Worm (Caenorhabditis elegans): Measurements from ENCODE around the gene W02A2.5.
A peak's percentile ranks its signal among the peaks of the same experiment; 100 is the strongest.

The W02A2.5 gene

DNA sequence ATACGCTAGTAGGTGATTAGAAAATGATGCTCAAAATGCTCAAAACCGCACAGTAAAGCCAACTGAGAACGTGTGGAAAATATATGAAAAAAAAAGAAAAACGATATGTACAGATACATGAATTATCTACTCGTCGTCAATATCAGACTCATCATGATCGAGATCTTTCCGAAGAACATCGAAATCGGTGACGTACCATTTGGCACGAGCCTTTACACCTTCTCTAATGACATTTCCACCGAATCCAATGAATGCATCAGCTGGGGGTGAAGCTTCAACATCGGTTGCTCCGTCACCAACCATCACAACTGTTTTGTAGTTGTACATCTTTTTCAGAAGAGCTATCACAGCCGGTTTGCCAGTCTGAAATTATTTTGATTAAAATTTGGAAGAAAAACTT is 46.6 kb downstream of the W02A2.5 start (continued):
- peak; percentile 33; the same call in 1 of the 2 replicates for TF ChIP-seq nhr-42 (GFP tag; IDR thresholded peaks at IDR 0.05)
- no peak for TF ChIP-seq lim-7 (GFP tag; IDR thresholded peaks at IDR 0.05)
- TF ChIP-seq lin-38 (GFP tag; IDR thresholded peaks at IDR 0.05): no peak
- no peak for TF ChIP-seq nhr-25 (tag; optimal IDR thresholded peaks at IDR 0.05; ENCODE audit: borderline replicate concordance, insufficient read depth)
- peak; percentile 34 for TF ChIP-seq duxl-1 (tag; optimal IDR thresholded peaks at IDR 0.05; ENCODE audit: poor library complexity)
- no peak for TF ChIP-seq aha-1 (tag)
- no peak for TF ChIP-seq ceh-44 (GFP tag; IDR thresholded peaks at IDR 0.05)
- no peak for TF ChIP-seq F37D6.2 (tag; optimal IDR thresholded peaks at IDR 0.05)
- TF ChIP-seq T26A8.4 (GFP tag; IDR thresholded peaks at IDR 0.05): no peak
- no peak for TF ChIP-seq daf-16 (GFP tag; optimal IDR thresholded peaks at IDR 0.05)
- TF ChIP-seq daf-16 (tag; optimal IDR thresholded peaks at IDR 0.05): no peak
- TF ChIP-seq sdz-12 (GFP tag; optimal IDR thresholded peaks at IDR 0.05): no peak

DNA sequence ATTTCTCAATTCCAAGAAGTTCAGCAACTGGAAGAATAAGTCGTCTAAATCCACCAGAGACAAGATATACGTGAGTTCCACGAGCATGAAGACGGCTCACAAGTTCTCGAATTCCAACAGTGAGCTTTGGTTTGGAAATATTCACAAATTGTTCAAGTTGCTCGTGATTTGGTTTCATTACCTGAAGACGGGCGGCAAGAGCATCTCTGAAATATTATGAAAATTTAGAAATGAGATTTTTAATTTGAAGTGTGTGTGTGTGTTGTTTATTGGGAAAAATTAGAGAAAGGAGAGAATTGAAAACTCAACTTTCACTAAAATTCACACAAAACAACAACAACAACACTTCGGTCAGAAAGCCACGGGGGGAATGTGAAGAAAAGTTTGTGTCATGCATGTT is 48.1 kb downstream of the W02A2.5 start:
- no peak for TF ChIP-seq pha-4 (GFP tag; IDR thresholded peaks at IDR 0.05)
- no peak for TF ChIP-seq pha-4 (tag; optimal IDR thresholded peaks at IDR 0.05)
- no peak for TF ChIP-seq ceh-44 (GFP tag; IDR thresholded peaks at IDR 0.05)
- TF ChIP-seq Y48G9A.11 (GFP tag; IDR thresholded peaks at IDR 0.05): no peak
- no peak for TF ChIP-seq nhr-237 (tag; optimal IDR thresholded peaks at IDR 0.05)
- no peak for TF ChIP-seq daf-8 (GFP tag; IDR thresholded peaks at IDR 0.05)
- TF ChIP-seq ctbp-1 (GFP tag; IDR thresholded peaks at IDR 0.05): 0 out of 2 replicates have a peak, but pooled peaks have one; percentile 12
- TF ChIP-seq gei-8 (GFP tag; optimal IDR thresholded peaks at IDR 0.05): peak; percentile 35
- TF ChIP-seq unc-62 (GFP tag; optimal IDR thresholded peaks at IDR 0.05 in 1 of 2): peak in 1 of 2 experiments; percentile 91
- no peak for TF ChIP-seq unc-62 (tag; optimal IDR thresholded peaks at IDR 0.05)
- TF ChIP-seq daf-19 (GFP tag; conservative IDR thresholded peaks at IDR 0.05): no peak
- no peak for TF ChIP-seq fkh-10 (GFP tag; optimal IDR thresholded peaks at IDR 0.05)
- no peak for TF ChIP-seq dmd-9 (GFP tag; IDR thresholded peaks at IDR 0.05)
- TF ChIP-seq spr-1 (tag; optimal IDR thresholded peaks at IDR 0.05): no peak
- TF ChIP-seq aha-1 (tag): peak; percentile 84
- no peak for TF ChIP-seq R02D3.7 (tag; optimal IDR thresholded peaks at IDR 0.05)
- no peak for TF ChIP-seq ceh-32 (tag; optimal IDR thresholded peaks at IDR 0.05; ENCODE audit: poor library complexity)
- TF ChIP-seq T20F7.1 (GFP tag; optimal IDR thresholded peaks at IDR 0.05): no peak
- no peak for TF ChIP-seq cey-2 (tag; optimal IDR thresholded peaks at IDR 0.05; ENCODE audit: borderline replicate concordance, insufficient read depth)
- no peak for TF ChIP-seq hlh-11 (tag; optimal IDR thresholded peaks at IDR 0.05)

DNA sequence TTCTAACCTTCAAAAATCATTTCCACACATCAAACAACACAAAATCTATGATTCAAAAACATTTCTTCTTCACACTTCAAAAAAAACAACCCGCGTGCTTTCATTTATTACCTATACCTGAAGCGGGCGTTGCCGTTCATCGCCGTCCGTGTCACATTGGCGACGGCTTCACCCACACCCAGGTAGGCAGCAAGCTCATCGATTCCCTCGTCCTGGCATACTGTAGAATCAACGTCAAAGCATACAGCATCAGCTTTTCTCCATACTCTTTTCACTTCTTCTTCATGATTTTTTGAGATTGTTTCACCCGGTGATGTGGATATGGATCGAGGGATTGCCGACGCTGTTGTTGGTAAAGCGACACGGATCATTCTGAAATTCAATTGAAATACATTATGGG is 49.6 kb downstream of the W02A2.5 start:
- TF ChIP-seq daf-19 (GFP tag; conservative IDR thresholded peaks at IDR 0.05) (no peak), aly-2 (tag; optimal IDR thresholded peaks at IDR 0.05) (no peak), set-16 (GFP tag; IDR thresholded peaks at IDR 0.05) (peak; percentile 26; the same call in 1 of the 2 replicates), ztf-11 (tag; optimal IDR thresholded peaks at IDR 0.05) (no peak), ZK337.2 (GFP tag; IDR thresholded peaks at IDR 0.05) (no peak), nhr-48 (tag; optimal IDR thresholded peaks at IDR 0.05) (no peak), fkh-10 (GFP tag; optimal IDR thresholded peaks at IDR 0.05) (no peak), Y5F2A.4 (GFP tag; optimal IDR thresholded peaks at IDR 0.05) (no peak), ceh-32 (tag; optimal IDR thresholded peaks at IDR 0.05; ENCODE audit: poor library complexity) (no peak), hlh-11 (tag; optimal IDR thresholded peaks at IDR 0.05) (no peak), spr-1 (tag; optimal IDR thresholded peaks at IDR 0.05) (no peak), F44E2.7 (GFP tag; IDR thresholded peaks at IDR 0.05) (no peak), ceh-28 (tag; optimal IDR thresholded peaks at IDR 0.05) (no peak), T26A8.4 (GFP tag; IDR thresholded peaks at IDR 0.05) (peak; percentile 46), dmd-8 (GFP tag; IDR thresholded peaks at IDR 0.05) (no peak), egl-43 (GFP tag; IDR thresholded peaks at IDR 0.05) (0 out of 2 replicates have a peak, but pooled peaks have one; percentile 44), pqm-1 (tag; optimal IDR thresholded peaks at IDR 0.05) (no peak), ceh-20 (GFP tag; IDR thresholded peaks at IDR 0.05) (no peak), lin-38 (GFP tag; IDR thresholded peaks at IDR 0.05) (no peak), R02D3.7 (tag; optimal IDR thresholded peaks at IDR 0.05) (no peak), hlh-30 (tag; optimal IDR thresholded peaks at IDR 0.05; ENCODE audit: insufficient read depth) (no peak), madf-5 (GFP tag; IDR thresholded peaks at IDR 0.05) (no peak), Y105C5A.15 (GFP tag; IDR thresholded peaks at IDR 0.05) (no peak), nhr-42 (GFP tag; IDR thresholded peaks at IDR 0.05) (0 out of 2 replicates have a peak, but pooled peaks have one; percentile 33), nhr-111 (GFP tag; optimal IDR thresholded peaks at IDR 0.05) (peak; percentile 13), unc-39 (tag; optimal IDR thresholded peaks at IDR 0.05) (no peak), lim-7 (GFP tag; IDR thresholded peaks at IDR 0.05) (0 out of 2 replicates have a peak, but pooled peaks have one; percentile 35), jun-1 (tag; optimal IDR thresholded peaks at IDR 0.05) (no peak)

Data from whole organism, L4 larva.